Worm (Caenorhabditis elegans): ENCODE data around the gene F56D5.6.

DNA sequence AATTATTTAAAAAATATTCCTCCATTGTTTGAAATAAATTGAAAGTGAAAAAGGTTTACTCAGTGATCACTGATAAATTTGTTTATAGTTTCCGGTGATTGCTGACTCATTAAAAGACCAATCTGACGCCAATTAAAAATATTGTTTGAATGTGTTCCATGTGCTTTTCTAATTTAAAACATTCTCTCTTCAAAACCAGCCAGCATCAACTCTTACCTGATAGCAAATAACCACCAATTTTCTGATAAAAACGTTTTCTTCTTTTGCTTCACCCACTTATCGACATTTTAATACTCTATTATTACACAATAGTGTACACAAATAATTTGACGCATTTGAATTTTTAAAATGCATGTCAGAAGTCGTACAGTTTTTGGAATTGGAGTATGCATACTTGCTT lies at the start of gene F56D5.6:
- TF ChIP-seq elt-1 (tag; optimal IDR thresholded peaks at IDR 0.05), result no peak
- no peak for TF ChIP-seq nhr-11 (tag; optimal IDR thresholded peaks at IDR 0.05)
- no peak for TF ChIP-seq egl-27 (tag; optimal IDR thresholded peaks at IDR 0.05)
- TF ChIP-seq nhr-12 (tag; optimal IDR thresholded peaks at IDR 0.05), result no peak
- TF ChIP-seq ceh-82 (tag; optimal IDR thresholded peaks at IDR 0.05), result no peak
- no peak for TF ChIP-seq R02D3.7 (tag; optimal IDR thresholded peaks at IDR 0.05)
- TF ChIP-seq elt-3 (tag; optimal IDR thresholded peaks at IDR 0.05), result no peak
- TF ChIP-seq nhr-237 (tag; optimal IDR thresholded peaks at IDR 0.05), result no peak
- TF ChIP-seq unc-39 (tag; optimal IDR thresholded peaks at IDR 0.05), result no peak
- no peak for TF ChIP-seq ama-1 (optimal IDR thresholded peaks at IDR 0.05)
- TF ChIP-seq nhr-77 (tag; optimal IDR thresholded peaks at IDR 0.05), result no peak
- TF ChIP-seq fos-1 (tag; optimal IDR thresholded peaks at IDR 0.05), result peak; percentile 73
